Worm (Caenorhabditis elegans): ENCODE results near the gene cec-7.

cec-7 gene

DNA sequence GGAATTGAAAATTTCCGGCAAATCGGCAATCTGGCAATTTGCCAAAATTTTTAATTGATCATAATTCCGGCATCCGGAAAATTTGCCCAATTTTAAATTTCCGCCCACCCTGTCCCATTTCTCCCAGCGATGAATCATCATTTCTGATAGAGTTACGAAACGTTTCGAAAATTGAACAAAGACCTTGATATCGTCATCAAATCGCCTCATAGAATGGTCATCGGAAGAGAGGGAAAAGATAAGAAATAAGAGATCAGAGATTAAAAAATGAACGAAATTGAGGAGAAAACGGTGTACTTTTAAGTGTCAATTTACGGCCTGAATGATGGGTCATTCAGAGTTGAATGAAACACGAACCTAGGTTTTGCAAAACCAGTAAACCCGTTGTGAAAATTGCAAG, 29.8 kb downstream of the cec-7 start:
- no peak for TF ChIP-seq F57A8.1 (GFP tag; optimal IDR thresholded peaks at IDR 0.05)
- no peak for TF ChIP-seq egl-44 (GFP tag; IDR thresholded peaks at IDR 0.05)
- TF ChIP-seq lin-40 (tag; optimal IDR thresholded peaks at IDR 0.05), result no peak
- no peak for TF ChIP-seq hmg-20 (GFP tag; IDR thresholded peaks at IDR 0.05)
- TF ChIP-seq bed-2 (GFP tag; IDR thresholded peaks at IDR 0.05), result no peak
- TF ChIP-seq B0035.1 (tag; optimal IDR thresholded peaks at IDR 0.05), result no peak
- peak; percentile 53 for TF ChIP-seq nhr-80 (tag; optimal IDR thresholded peaks at IDR 0.05)
- no peak for TF ChIP-seq F39B2.1 (GFP tag; IDR thresholded peaks at IDR 0.05)
- no peak for TF ChIP-seq Y53G8AR.9 (GFP tag; conservative IDR thresholded peaks at IDR 0.05)
- TF ChIP-seq cebp-1 (GFP tag; IDR thresholded peaks at IDR 0.05), result no peak
- TF ChIP-seq cebp-1 (tag; optimal IDR thresholded peaks at IDR 0.05), result peak; percentile 34
- TF ChIP-seq aptf-3 (GFP tag; IDR thresholded peaks at IDR 0.05), result no peak
- TF ChIP-seq let-526 (GFP tag; IDR thresholded peaks at IDR 0.05), result no peak
- no peak for TF ChIP-seq Y95B8A.8 (GFP tag; IDR thresholded peaks at IDR 0.05)
- TF ChIP-seq lir-1 (GFP tag; conservative IDR thresholded peaks at IDR 0.05), result no peak

DNA sequence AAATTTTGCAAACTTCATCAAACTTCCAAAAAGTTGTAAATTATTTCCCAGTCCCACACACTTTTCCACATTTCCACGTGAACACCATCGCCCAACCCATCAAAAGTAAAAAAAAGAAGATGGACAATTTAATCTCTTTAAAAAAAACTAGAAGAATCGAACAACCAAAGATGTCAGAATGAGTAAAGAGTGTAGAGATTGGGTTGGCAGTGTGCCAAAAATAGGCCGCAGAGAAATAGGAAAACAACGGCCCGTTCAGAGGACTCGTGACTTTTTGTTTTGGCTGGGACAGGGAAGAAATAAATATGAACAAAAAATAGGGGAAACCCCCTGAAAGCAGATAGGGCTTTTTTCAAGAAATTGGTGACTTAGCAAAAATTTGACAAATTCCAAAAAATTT, 34.5 kb downstream of the cec-7 start:
- TF ChIP-seq atf-7 (tag; optimal IDR thresholded peaks at IDR 0.05) (no peak), cebp-1 (GFP tag; IDR thresholded peaks at IDR 0.05) (no peak), cebp-1 (tag; optimal IDR thresholded peaks at IDR 0.05) (peak; percentile 23), ceh-91 (GFP tag; IDR thresholded peaks at IDR 0.05) (no peak), die-1 (tag; optimal IDR thresholded peaks at IDR 0.05) (peak; percentile 5), mxl-1 (tag; optimal IDR thresholded peaks at IDR 0.05) (no peak), mel-28 (tag; optimal IDR thresholded peaks at IDR 0.05; ENCODE audit: borderline replicate concordance) (no peak), lin-26 (GFP tag; IDR thresholded peaks at IDR 0.05) (peak; percentile 40; the same call in 1 of the 2 replicates), B0261.1 (tag; optimal IDR thresholded peaks at IDR 0.05) (no peak), fkh-3 (tag; optimal IDR thresholded peaks at IDR 0.05) (no peak), madf-8 (GFP tag; conservative IDR thresholded peaks at IDR 0.05) (no peak), let-526 (GFP tag; IDR thresholded peaks at IDR 0.05) (no peak), F23B12.7 (tag; optimal IDR thresholded peaks at IDR 0.05; ENCODE audit: insufficient read depth) (no peak), cebp-2 (GFP tag; IDR thresholded peaks at IDR 0.05) (no peak), attf-5 (GFP tag; optimal IDR thresholded peaks at IDR 0.05) (no peak), unc-62 (GFP tag; optimal IDR thresholded peaks at IDR 0.05) (no peak), madf-6 (GFP tag; IDR thresholded peaks at IDR 0.05) (no peak), akir-1 (GFP tag; optimal IDR thresholded peaks at IDR 0.05) (no peak), dpff-1 (tag; optimal IDR thresholded peaks at IDR 0.05) (no peak), T07F8.4 (tag; optimal IDR thresholded peaks at IDR 0.05) (no peak), Y53G8AR.9 (GFP tag; conservative IDR thresholded peaks at IDR 0.05) (no peak), ekl-4 (GFP tag; IDR thresholded peaks at IDR 0.05) (no peak), mes-4 (tag; optimal IDR thresholded peaks at IDR 0.05) (no peak), C17E4.6 (GFP tag; IDR thresholded peaks at IDR 0.05) (no peak), unc-130 (GFP tag; optimal IDR thresholded peaks at IDR 0.05) (no peak), lin-40 (tag; optimal IDR thresholded peaks at IDR 0.05) (peak; percentile 72), nhr-90 (tag; optimal IDR thresholded peaks at IDR 0.05) (no peak), F57A8.1 (GFP tag; optimal IDR thresholded peaks at IDR 0.05) (no peak), bed-2 (GFP tag; IDR thresholded peaks at IDR 0.05) (no peak), egl-44 (GFP tag; IDR thresholded peaks at IDR 0.05) (no peak), aptf-2 (GFP tag; conservative IDR thresholded peaks at IDR 0.05) (no peak), K12H6.12 (tag; optimal IDR thresholded peaks at IDR 0.05) (peak; percentile 34), snpc-1.3 (tag; optimal IDR thresholded peaks at IDR 0.05; ENCODE audit: insufficient read depth) (no peak), C06A6.2 (GFP tag; conservative IDR thresholded peaks at IDR 0.05) (no peak), madf-3 (GFP tag; IDR thresholded peaks at IDR 0.05) (no peak), hmg-1.2 (GFP tag; IDR thresholded peaks at IDR 0.05) (no peak), zfh-2 (GFP tag; conservative IDR thresholded peaks at IDR 0.05) (no peak), lag-1 (GFP tag; IDR thresholded peaks at IDR 0.05) (no peak), ama-1 (optimal IDR thresholded peaks at IDR 0.05) (no peak), ama-1 (GFP tag; optimal IDR thresholded peaks at IDR 0.05) (no peak), ccch-3 (GFP tag; optimal IDR thresholded peaks at IDR 0.05) (no peak)
